Fruit fly (Drosophila melanogaster): ENCODE measurements around the gene Art2.

DNA sequence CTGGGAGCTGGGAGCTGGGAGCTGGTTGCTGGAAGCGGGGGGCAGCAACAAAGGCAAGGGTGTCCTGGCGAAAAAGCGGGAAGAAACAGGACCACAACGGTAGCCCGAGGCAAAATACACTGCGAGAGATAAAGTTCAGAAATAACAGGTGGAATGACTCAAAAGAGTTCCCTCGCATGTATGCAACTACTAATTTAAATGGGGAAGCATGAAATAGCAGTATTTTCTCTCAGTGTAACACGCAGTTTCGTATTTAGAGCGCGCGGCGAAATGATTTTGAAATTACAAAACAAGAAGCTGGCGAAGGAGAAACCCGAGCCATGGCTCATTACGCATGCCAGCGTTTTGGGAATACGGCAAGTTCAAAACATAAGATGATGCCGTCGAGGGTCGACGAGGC lies 32.8 kb downstream of the Art2 start:
- TF ChIP-seq psq (optimal IDR thresholded peaks at IDR 0.05) (no peak), h (optimal IDR thresholded peaks at IDR 0.05) (no peak), Myc (optimal IDR thresholded peaks at IDR 0.05) (no peak), Sin3A (optimal IDR thresholded peaks at IDR 0.05) (no peak), insv (optimal IDR thresholded peaks at IDR 0.05) (no peak)

Data from Kc167 (cell line).